Worm (Caenorhabditis elegans) whole organism, young adult: ENCODE data around the gene F26D10.13.

Experiments used
- ama-1 ChIP-seq, 3 experiments: fragments of 150-350 bp in 1 of 3; sonication (generic microtip) in 2 of 3; optimal IDR thresholded peaks; 2 replicates each; lab custom pipeline; 2014 to 2018; ENCODE audit warnings: missing biosample characterization in 2 of 3, missing genetic modification characterization in 2 of 3, missing genetic modification reagents in 2 of 3
- atf-7 ChIP-seq: sonication (generic microtip); optimal IDR thresholded peaks from 2 replicates; lab custom pipeline; 2017; ENCODE audit warnings: mild to moderate bottlenecking, missing genetic modification characterization, missing compliant biosample characterization
- dox-1 ChIP-seq: fragments of 200-800 bp; sonication (Bioruptor generic); IDR thresholded peaks from 2 replicates; pipeline ENCODE4 v1.3.6; 2022; ENCODE audit warnings: missing genetic modification reagents, missing genetic modification characterization, missing compliant biosample characterization
- dpff-1 ChIP-seq: sonication (generic microtip); optimal IDR thresholded peaks from 2 replicates; lab custom pipeline; 2017; ENCODE audit warnings: mild to moderate bottlenecking, missing genetic modification characterization, missing compliant biosample characterization
- rec-8 ChIP-seq, 2 experiments: sonication (generic microtip); optimal IDR thresholded peaks; 2 replicates each; lab custom pipeline; 2016; ENCODE audit warnings: mild to moderate bottlenecking in 2 of 2, missing genetic modification characterization in 2 of 2, missing genetic modification reagents in 2 of 2, missing genotype in 2 of 2, missing biosample characterization in 1 of 2, missing compliant biosample characterization in 1 of 2, moderate library complexity in 1 of 2
- repo-1 ChIP-seq: sonication (generic microtip); optimal IDR thresholded peaks from 2 replicates; lab custom pipeline; 2017; ENCODE audit warnings: mild to moderate bottlenecking, missing genetic modification characterization, missing compliant biosample characterization
- snpc-1.1 ChIP-seq: sonication (generic microtip); optimal IDR thresholded peaks from 2 replicates; lab custom pipeline; 2017; ENCODE audit warnings: missing genetic modification characterization, mild to moderate bottlenecking, missing compliant biosample characterization, antibody characterized with exemption, moderate library complexity, missing genotype, missing genetic modification reagents; ENCODE audit not compliant: insufficient read depth
- snpc-4 ChIP-seq, 5 experiments: fragments of 150-350 bp in 1 of 5; sonication (generic microtip) in 4 of 5; optimal IDR thresholded peaks; 2 replicates each; lab custom pipeline; 2014 to 2018; ENCODE audit warnings: missing genetic modification characterization in 5 of 5, missing biosample characterization in 3 of 5, antibody characterized with exemption in 2 of 5, mild to moderate bottlenecking in 2 of 5, missing compliant biosample characterization in 2 of 5, missing genotype in 2 of 5, moderate library complexity in 2 of 5, missing genetic modification reagents in 1 of 5

DNA sequence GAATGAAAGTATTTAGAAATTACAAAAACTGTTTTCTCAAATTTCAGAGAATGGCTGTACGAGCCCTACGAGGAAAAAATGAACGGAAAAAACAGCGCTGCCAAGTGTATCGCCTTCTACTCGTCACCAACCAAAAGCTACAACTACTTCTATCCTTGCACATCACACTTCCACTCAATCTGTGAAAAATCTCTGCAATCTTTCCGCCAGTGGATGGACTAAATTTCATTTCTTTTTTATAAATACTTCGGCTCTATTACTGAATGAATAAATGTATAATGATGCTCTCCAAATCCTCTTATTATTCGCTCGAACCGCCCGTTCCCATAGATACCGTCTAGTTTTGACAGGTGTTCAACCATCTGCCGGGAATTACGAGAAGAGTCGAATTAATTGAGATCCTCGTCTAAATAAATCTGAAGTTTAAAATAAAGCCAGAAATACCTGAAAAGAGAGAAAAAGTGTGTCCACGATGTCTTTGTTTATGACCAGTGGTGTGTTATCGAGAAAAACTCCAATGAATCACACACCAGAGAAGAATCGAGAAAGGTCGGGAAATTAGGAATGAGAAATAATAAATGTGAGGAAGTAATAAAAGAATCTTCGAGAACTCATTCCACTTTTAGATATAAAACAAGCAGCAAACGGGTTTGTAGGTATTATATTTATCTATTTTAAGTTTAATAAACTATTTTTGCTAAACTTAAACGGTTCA lies 13.0 kb upstream of the F26D10.13 start:
- TF ChIP-seq snpc-4 (GFP tag; optimal IDR thresholded peaks at IDR 0.05; lab: Kevin White, UChicago): no peak
- no peak for TF ChIP-seq snpc-4 (tag; optimal IDR thresholded peaks at IDR 0.05; lab: Kevin White, UChicago)
- TF ChIP-seq repo-1 (tag; lab: Kevin White, UChicago): no peak
- TF ChIP-seq ama-1 (optimal IDR thresholded peaks at IDR 0.05; lab: Kevin White, UChicago): no peak
- TF ChIP-seq ama-1 (GFP tag; optimal IDR thresholded peaks at IDR 0.05; lab: Kevin White, UChicago): no peak
- TF ChIP-seq snpc-1.1: no peak
- no peak for TF ChIP-seq rec-8 (tag; optimal IDR thresholded peaks at IDR 0.05; lab: Kevin White, UChicago)
- no peak for TF ChIP-seq dox-1 (GFP tag; lab: Robert Waterston, UW)
- no peak for TF ChIP-seq atf-7 (tag; lab: Kevin White, UChicago)
- TF ChIP-seq dpff-1: no peak
